Worm (Caenorhabditis elegans) whole organism, midembryonic: ENCODE results near the gene sds-22.

Experiments used
- T22C8.4 ChIP-seq: fragments of 200-800 bp; sonication (Bioruptor generic); IDR thresholded peaks from 2 replicates; pipeline ENCODE4 v1.3.6; 2022; ENCODE audit warnings: missing genetic modification characterization, missing compliant biosample characterization
- cog-1 ChIP-seq: sonication (generic microtip); optimal IDR thresholded peaks from 2 replicates; lab custom pipeline; 2016; ENCODE audit warnings: missing genetic modification characterization, missing compliant biosample characterization
- flt-1 ChIP-seq: fragments of 200-800 bp; sonication (Bioruptor generic); IDR thresholded peaks from 2 replicates; pipeline ENCODE4 v1.3.6; 2022; ENCODE audit warnings: missing genetic modification characterization, missing compliant biosample characterization
- klf-2 ChIP-seq: fragments of 200-800 bp; sonication (Bioruptor generic); conservative IDR thresholded peaks from 2 replicates; pipeline ENCODE4 v1.3.6; 2022; ENCODE audit warnings: missing genetic modification reagents, missing genetic modification characterization, missing compliant biosample characterization
- med-1 ChIP-seq: sonication (generic microtip); optimal IDR thresholded peaks from 2 replicates; lab custom pipeline; 2017; ENCODE audit warnings: missing genetic modification characterization, mild to moderate bottlenecking, missing compliant biosample characterization, antibody characterized with exemption, missing genetic modification reagents; ENCODE audit not compliant: insufficient read depth
- ref-1 ChIP-seq: fragments of 200-800 bp; sonication (Bioruptor generic); conservative IDR thresholded peaks from 2 replicates; pipeline ENCODE4 v1.3.6; 2022; ENCODE audit warnings: missing genetic modification reagents, missing genetic modification characterization, missing compliant biosample characterization
- tab-1 ChIP-seq: fragments of 200-800 bp; sonication (Bioruptor generic); IDR thresholded peaks from 2 replicates; pipeline ENCODE4 v1.3.6; 2022; ENCODE audit warnings: missing genetic modification characterization, missing compliant biosample characterization
- ztf-23 ChIP-seq: fragments of 200-800 bp; sonication (Bioruptor generic); IDR thresholded peaks from 2 replicates; pipeline ENCODE4 v1.3.6; 2022; ENCODE audit warnings: missing genetic modification reagents, missing genetic modification characterization, missing compliant biosample characterization
- ztf-29 ChIP-seq: fragments of 200-800 bp; sonication (Bioruptor generic); IDR thresholded peaks from 2 replicates; pipeline ENCODE4 v1.3.6; 2022; ENCODE audit warnings: missing genetic modification reagents, missing genetic modification characterization, missing compliant biosample characterization

Gene sds-22

ce11 chrII:7870632-7871031 is 12.4 kb downstream of the sds-22 start:
- 0 out of 2 replicates have a peak, but pooled peaks have one; percentile 20 for TF ChIP-seq flt-1 (GFP tag; lab: Robert Waterston, UW)
- no peak for TF ChIP-seq med-1

- no peak for TF ChIP-seq tab-1
- no peak for TF ChIP-seq T22C8.4 (GFP tag; lab: Robert Waterston, UW)
- TF ChIP-seq med-1, result no peak
- TF ChIP-seq flt-1 (GFP tag; lab: Robert Waterston, UW), result no peak
- no peak for TF ChIP-seq klf-2 (GFP tag; lab: Robert Waterston, UW)
- TF ChIP-seq cog-1 (tag; lab: Kevin White, UChicago), result no peak
- TF ChIP-seq ztf-23 (GFP tag; lab: Robert Waterston, UW), result no peak
- TF ChIP-seq ref-1 (GFP tag; lab: Robert Waterston, UW), result no peak
- TF ChIP-seq ztf-29, result no peak
Measured at ce11 chrII:7873843-7874372, 15.7 kb downstream of the sds-22 start, which contains the start of gene T01H3.3. T01H3.3 (minus strand) TSS chrII:7873893.

ce11 chrII:7877744-7878468 is 19.7 kb downstream of the sds-22 start, which contains the start of gene T01H3.2:
T01H3.2 (minus strand) TSS chrII:7877994.
- no peak for TF ChIP-seq ref-1 (GFP tag; lab: Robert Waterston, UW)
- TF ChIP-seq T22C8.4 (GFP tag; lab: Robert Waterston, UW), result no peak
- TF ChIP-seq tab-1, result no peak
- TF ChIP-seq ztf-23 (GFP tag; lab: Robert Waterston, UW), result no peak
- no peak for TF ChIP-seq med-1
- no peak for TF ChIP-seq ztf-29
- TF ChIP-seq klf-2 (GFP tag; lab: Robert Waterston, UW), result no peak
- no peak for TF ChIP-seq flt-1 (GFP tag; lab: Robert Waterston, UW)

- no peak for TF ChIP-seq med-1
- no peak for TF ChIP-seq ref-1 (GFP tag; lab: Robert Waterston, UW)
- TF ChIP-seq T22C8.4 (GFP tag; lab: Robert Waterston, UW), result no peak
Measured at ce11 chrII:7879266-7879718, 21.1 kb downstream of the sds-22 start, which contains the start of the genes vha-4 and T01H3.5. vha-4 (minus strand) TSS chrII:7879316. T01H3.5 (plus strand) TSS chrII:7879616.

- TF ChIP-seq cog-1 (tag; lab: Kevin White, UChicago), result no peak
- TF ChIP-seq med-1, result no peak
- no peak for TF ChIP-seq tab-1
- no peak for TF ChIP-seq flt-1 (GFP tag; lab: Robert Waterston, UW)
- TF ChIP-seq ref-1 (GFP tag; lab: Robert Waterston, UW), result no peak
- no peak for TF ChIP-seq klf-2 (GFP tag; lab: Robert Waterston, UW)
- no peak for TF ChIP-seq T22C8.4 (GFP tag; lab: Robert Waterston, UW)
- TF ChIP-seq ztf-29, result no peak
- TF ChIP-seq ztf-23 (GFP tag; lab: Robert Waterston, UW), result no peak
Measured at ce11 chrII:7880373-7880862, 22.2 kb downstream of the sds-22 start, which contains the start of gene perm-1. perm-1 (plus strand) TSS chrII:7880812.

ce11 chrII:7883163-7883562 is 25.0 kb downstream of the sds-22 start:
- TF ChIP-seq ztf-23 (GFP tag; lab: Robert Waterston, UW), result peak; percentile 66; the same call in 1 of the 2 replicates
- peak; percentile 52; the same call in 1 of the 2 replicates for TF ChIP-seq klf-2 (GFP tag; lab: Robert Waterston, UW)

ce11 chrII:7884898-7885297 is 26.7 kb downstream of the sds-22 start:
- no peak for TF ChIP-seq ztf-23 (GFP tag; lab: Robert Waterston, UW)
- no peak for TF ChIP-seq flt-1 (GFP tag; lab: Robert Waterston, UW)
- no peak for TF ChIP-seq cog-1 (tag; lab: Kevin White, UChicago)
- no peak for TF ChIP-seq klf-2 (GFP tag; lab: Robert Waterston, UW)
- no peak for TF ChIP-seq tab-1
- no peak for TF ChIP-seq ztf-29
- no peak for TF ChIP-seq T22C8.4 (GFP tag; lab: Robert Waterston, UW)
- no peak for TF ChIP-seq ref-1 (GFP tag; lab: Robert Waterston, UW)
- no peak for TF ChIP-seq med-1

ce11 chrII:7887295-7887694 is 29.1 kb downstream of the sds-22 start:
- no peak for TF ChIP-seq T22C8.4 (GFP tag; lab: Robert Waterston, UW)

ce11 chrII:7888759-7889158 is 30.6 kb downstream of the sds-22 start:
- TF ChIP-seq ztf-23 (GFP tag; lab: Robert Waterston, UW) (no peak), cog-1 (tag; lab: Kevin White, UChicago) (no peak), tab-1 (no peak), ref-1 (GFP tag; lab: Robert Waterston, UW) (no peak), flt-1 (GFP tag; lab: Robert Waterston, UW) (no peak), T22C8.4 (GFP tag; lab: Robert Waterston, UW) (no peak), med-1 (no peak)

- TF ChIP-seq ref-1 (GFP tag; lab: Robert Waterston, UW), result no peak
- TF ChIP-seq tab-1, result no peak
- no peak for TF ChIP-seq med-1
- no peak for TF ChIP-seq T22C8.4 (GFP tag; lab: Robert Waterston, UW)
- no peak for TF ChIP-seq cog-1 (tag; lab: Kevin White, UChicago)
- no peak for TF ChIP-seq flt-1 (GFP tag; lab: Robert Waterston, UW)
- no peak for TF ChIP-seq ztf-29
- TF ChIP-seq klf-2 (GFP tag; lab: Robert Waterston, UW), result no peak
- no peak for TF ChIP-seq ztf-23 (GFP tag; lab: Robert Waterston, UW)
Measured at ce11 chrII:7889321-7889720, 31.1 kb downstream of the sds-22 start.
